Worm (Caenorhabditis elegans) whole organism, L4 larva: ENCODE results near the gene clc-19.

Experiments
- F10B5.3 ChIP-seq: sonication (generic microtip); optimal IDR thresholded peaks from 2 replicates; lab custom pipeline; 2016; ENCODE audit warnings: mild to moderate bottlenecking, missing genetic modification characterization, missing compliant biosample characterization
- F49E8.2 ChIP-seq: sonication (generic microtip); optimal IDR thresholded peaks from 2 replicates; lab custom pipeline; 2016; ENCODE audit warnings: missing compliant biosample characterization, mild to moderate bottlenecking, missing genetic modification characterization, borderline replicate concordance
- T20F7.1 ChIP-seq: fragments of 200-800 bp; sonication (Bioruptor generic); optimal IDR thresholded peaks from 2 replicates; lab custom pipeline; 2018; ENCODE audit warnings: mild to moderate bottlenecking, missing genetic modification characterization, missing compliant biosample characterization
- T26A8.4 ChIP-seq: fragments of 200-800 bp; sonication (Bioruptor generic); IDR thresholded peaks from 2 replicates; pipeline ENCODE4 v1.3.6; 2022; ENCODE audit warnings: missing genetic modification characterization, missing compliant biosample characterization
- ZK337.2 ChIP-seq: fragments of 200-800 bp; sonication (Bioruptor generic); IDR thresholded peaks from 2 replicates; pipeline ENCODE4 v1.3.6; 2022; ENCODE audit warnings: missing genetic modification reagents, missing genetic modification characterization, missing compliant biosample characterization
- aha-1 ChIP-seq: fragments of 150-350 bp; peaks from one replicate; lab custom pipeline; 2014; ENCODE audit warnings: missing biosample characterization, missing genetic modification characterization
- aly-2 ChIP-seq: sonication (generic microtip); optimal IDR thresholded peaks from 2 replicates; lab custom pipeline; 2018; ENCODE audit warnings: missing biosample characterization, missing genetic modification characterization
- attf-4 ChIP-seq: sonication (generic microtip); optimal IDR thresholded peaks from 3 replicates; lab custom pipeline; 2017; ENCODE audit warnings: missing biosample characterization, missing genetic modification characterization
- ceh-82 ChIP-seq: sonication (generic microtip); optimal IDR thresholded peaks from 2 replicates; lab custom pipeline; 2017; ENCODE audit warnings: missing biosample characterization, missing genetic modification characterization
- daf-12 ChIP-seq: fragments of 150-350 bp; optimal IDR thresholded peaks from 2 replicates; lab custom pipeline; 2014; ENCODE audit warnings: missing biosample characterization, missing genetic modification reagents, missing genetic modification characterization
- daf-16 ChIP-seq, 3 experiments: sonication (generic microtip); optimal IDR thresholded peaks; 2 replicates each; lab custom pipeline; 2016 to 2017; ENCODE audit warnings: missing genetic modification characterization in 3 of 3, missing genetic modification reagents in 3 of 3, mild to moderate bottlenecking in 2 of 3, missing compliant biosample characterization in 2 of 3, missing biosample characterization in 1 of 3, moderate library complexity in 1 of 3
- daf-8 ChIP-seq: fragments of 200-800 bp; sonication (Bioruptor generic); IDR thresholded peaks from 2 replicates; pipeline ENCODE4 v1.3.6; 2022; ENCODE audit warnings: missing genetic modification characterization, missing compliant biosample characterization
- dmd-6 ChIP-seq: fragments of 200-800 bp; sonication (Bioruptor generic); IDR thresholded peaks from 2 replicates; pipeline ENCODE4 v1.3.6; 2022; ENCODE audit warnings: missing genetic modification reagents, missing genetic modification characterization, missing compliant biosample characterization
- dmd-9 ChIP-seq: fragments of 200-800 bp; sonication (Bioruptor generic); IDR thresholded peaks from 2 replicates; pipeline ENCODE4 v1.3.6; 2022; ENCODE audit warnings: missing genetic modification reagents, missing genetic modification characterization, missing compliant biosample characterization
- fos-1 ChIP-seq: fragments of 150-350 bp; optimal IDR thresholded peaks from 2 replicates; lab custom pipeline; 2014; ENCODE audit warnings: missing biosample characterization, missing genetic modification characterization
- hif-1 ChIP-seq, 2 experiments: sonication (generic microtip); optimal IDR thresholded peaks; 2 replicates each; lab custom pipeline; 2016 to 2017; ENCODE audit warnings: missing compliant biosample characterization in 2 of 2, missing genetic modification characterization in 2 of 2, missing genetic modification reagents in 2 of 2, missing genotype in 2 of 2, mild to moderate bottlenecking in 1 of 2
- hlh-11 ChIP-seq: fragments of 200-800 bp; sonication (Bioruptor generic); optimal IDR thresholded peaks from 2 replicates; lab custom pipeline; 2018; ENCODE audit warnings: mild to moderate bottlenecking, missing genetic modification characterization, missing compliant biosample characterization
- hmg-1.1 ChIP-seq: fragments of 200-800 bp; sonication (Bioruptor generic); IDR thresholded peaks from 2 replicates; pipeline ENCODE4 v1.3.6; 2022; ENCODE audit warnings: missing genetic modification reagents, missing genetic modification characterization, missing compliant biosample characterization
- jun-1 ChIP-seq: fragments of 150-350 bp; optimal IDR thresholded peaks from 2 replicates; lab custom pipeline; 2014; ENCODE audit warnings: missing biosample characterization, missing genetic modification reagents, missing genetic modification characterization
- lim-7 ChIP-seq: fragments of 200-800 bp; sonication (Bioruptor generic); IDR thresholded peaks from 2 replicates; pipeline ENCODE4 v1.3.6; 2022; ENCODE audit warnings: missing genetic modification characterization, missing compliant biosample characterization
- lin-38 ChIP-seq: fragments of 200-800 bp; sonication (Bioruptor generic); IDR thresholded peaks from 2 replicates; pipeline ENCODE4 v1.3.6; 2022; ENCODE audit warnings: missing genetic modification reagents, missing genetic modification characterization, missing compliant biosample characterization
- lin-39 ChIP-seq: fragments of 150-350 bp; optimal IDR thresholded peaks from 2 replicates; lab custom pipeline; 2014; ENCODE audit warnings: missing biosample characterization, missing genetic modification reagents, missing genetic modification characterization
- lsy-2 ChIP-seq, 2 experiments: fragments of 150-350 bp in 1 of 2; sonication (generic microtip) in 1 of 2; optimal IDR thresholded peaks; 2 replicates each; lab custom pipeline; 2014 to 2017; ENCODE audit warnings: missing biosample characterization in 2 of 2, missing genetic modification characterization in 2 of 2
- madf-5 ChIP-seq, 2 experiments: fragments of 200-800 bp; sonication (Bioruptor generic); IDR thresholded peaks; 2 replicates each; pipeline ENCODE4 v1.3.6; 2022; ENCODE audit warnings: missing compliant biosample characterization in 2 of 2, missing genetic modification characterization in 2 of 2
- mdt-29 ChIP-seq: fragments of 200-800 bp; sonication (Bioruptor generic); IDR thresholded peaks from 2 replicates; pipeline ENCODE4 v1.3.6; 2022; ENCODE audit warnings: missing genetic modification reagents, missing genetic modification characterization, missing compliant biosample characterization
- mep-1 ChIP-seq: fragments of 150-350 bp; sonication (generic microtip); optimal IDR thresholded peaks from 3 replicates; lab custom pipeline; 2014; ENCODE audit warnings: missing biosample characterization, missing genetic modification characterization
- mes-2 ChIP-seq: sonication (generic microtip); optimal IDR thresholded peaks from 2 replicates; lab custom pipeline; 2016; ENCODE audit warnings: missing genotype, mild to moderate bottlenecking, missing genetic modification characterization, missing compliant biosample characterization; ENCODE audit not compliant: poor library complexity, severe bottlenecking
- mxl-2 ChIP-seq: fragments of 200-800 bp; sonication (Bioruptor generic); conservative IDR thresholded peaks from 2 replicates; pipeline ENCODE4 v1.3.6; 2022; ENCODE audit warnings: missing genetic modification reagents, missing genetic modification characterization, missing compliant biosample characterization
- mxl-3 ChIP-seq: fragments of 200-800 bp; sonication (Bioruptor generic); optimal IDR thresholded peaks from 2 replicates; lab custom pipeline; 2018; ENCODE audit warnings: mild to moderate bottlenecking, missing genetic modification characterization, missing compliant biosample characterization
- nhr-10 ChIP-seq: fragments of 150-350 bp; optimal IDR thresholded peaks from 2 replicates; lab custom pipeline; 2014; ENCODE audit warnings: missing biosample characterization, missing genetic modification characterization
- nhr-102 ChIP-seq: sonication (generic microtip); optimal IDR thresholded peaks from 2 replicates; lab custom pipeline; 2016; ENCODE audit warnings: mild to moderate bottlenecking, missing genetic modification characterization, moderate library complexity, missing compliant biosample characterization
- nhr-11 ChIP-seq: fragments of 150-350 bp; optimal IDR thresholded peaks from 2 replicates; lab custom pipeline; 2014; ENCODE audit warnings: missing biosample characterization, missing genetic modification characterization
- nhr-111 ChIP-seq: fragments of 200-800 bp; sonication (Bioruptor generic); optimal IDR thresholded peaks from 2 replicates; lab custom pipeline; 2018; ENCODE audit warnings: mild to moderate bottlenecking, missing genetic modification characterization, missing compliant biosample characterization
- nhr-237 ChIP-seq: sonication (generic microtip); optimal IDR thresholded peaks from 2 replicates; lab custom pipeline; 2017; ENCODE audit warnings: missing biosample characterization, missing genetic modification characterization
- nhr-25 ChIP-seq: sonication (generic microtip); optimal IDR thresholded peaks from 2 replicates; lab custom pipeline; 2017; ENCODE audit warnings: missing genetic modification characterization, mild to moderate bottlenecking, missing compliant biosample characterization, antibody characterized with exemption, moderate library complexity, borderline replicate concordance; ENCODE audit not compliant: insufficient read depth
- nhr-28 ChIP-seq: fragments of 150-350 bp; optimal IDR thresholded peaks from 2 replicates; lab custom pipeline; 2014; ENCODE audit warnings: missing biosample characterization, missing genetic modification characterization
- nhr-42 ChIP-seq: fragments of 200-800 bp; sonication (Bioruptor generic); IDR thresholded peaks from 2 replicates; pipeline ENCODE4 v1.3.6; 2022; ENCODE audit warnings: missing genetic modification characterization, missing compliant biosample characterization
- nhr-48 ChIP-seq: sonication (generic microtip); optimal IDR thresholded peaks from 2 replicates; lab custom pipeline; 2016; ENCODE audit warnings: mild to moderate bottlenecking, missing genetic modification characterization, missing compliant biosample characterization
- php-3 ChIP-seq: fragments of 200-800 bp; sonication (Bioruptor generic); IDR thresholded peaks from 2 replicates; pipeline ENCODE4 v1.3.6; 2022; ENCODE audit warnings: missing genetic modification reagents, missing genetic modification characterization, missing compliant biosample characterization
- sdz-12 ChIP-seq: fragments of 200-800 bp; sonication (Bioruptor generic); optimal IDR thresholded peaks from 2 replicates; lab custom pipeline; 2018; ENCODE audit warnings: mild to moderate bottlenecking, missing genetic modification characterization, missing compliant biosample characterization
- snpc-1.2 ChIP-seq: fragments of 200-800 bp; sonication (Bioruptor generic); IDR thresholded peaks from 2 replicates; pipeline ENCODE4 v1.3.6; 2022; ENCODE audit warnings: missing genetic modification reagents, missing genetic modification characterization, missing compliant biosample characterization
- snpc-4 ChIP-seq: fragments of 150-350 bp; optimal IDR thresholded peaks from 2 replicates; lab custom pipeline; 2014; ENCODE audit warnings: missing biosample characterization, missing genetic modification characterization
- tag-97 ChIP-seq: fragments of 200-800 bp; sonication (Bioruptor generic); IDR thresholded peaks from 2 replicates; pipeline ENCODE4 v1.3.6; 2022; ENCODE audit warnings: missing genetic modification characterization, missing compliant biosample characterization
- tra-1 ChIP-seq: fragments of 200-800 bp; sonication (Bioruptor generic); IDR thresholded peaks from 2 replicates; pipeline ENCODE4 v1.3.6; 2022; ENCODE audit warnings: missing genetic modification reagents, missing genetic modification characterization, missing compliant biosample characterization
- unc-130 ChIP-seq: sonication (generic microtip); optimal IDR thresholded peaks from 2 replicates; lab custom pipeline; 2016; ENCODE audit warnings: missing genetic modification reagents, missing genetic modification characterization, missing compliant biosample characterization
- unc-39 ChIP-seq: sonication (generic microtip); optimal IDR thresholded peaks from 2 replicates; lab custom pipeline; 2017; ENCODE audit warnings: missing biosample characterization, missing genetic modification characterization
- zfp-3 ChIP-seq: fragments of 200-800 bp; sonication (Bioruptor generic); conservative IDR thresholded peaks from 2 replicates; pipeline ENCODE4 v1.3.6; 2022; ENCODE audit warnings: missing genetic modification reagents, missing genetic modification characterization, missing compliant biosample characterization
- zip-11 ChIP-seq: fragments of 200-800 bp; sonication (Bioruptor generic); IDR thresholded peaks from 2 replicates; pipeline ENCODE4 v1.3.6; 2022; ENCODE audit warnings: missing genetic modification characterization, missing compliant biosample characterization
- zip-2 ChIP-seq: fragments of 150-350 bp; optimal IDR thresholded peaks from 2 replicates; lab custom pipeline; 2014; ENCODE audit warnings: missing biosample characterization, missing genetic modification characterization
- ztf-11 ChIP-seq: fragments of 150-350 bp; optimal IDR thresholded peaks from 2 replicates; lab custom pipeline; 2014; ENCODE audit warnings: missing biosample characterization, missing genetic modification characterization
- ztf-7 ChIP-seq: fragments of 150-350 bp; optimal IDR thresholded peaks from 2 replicates; lab custom pipeline; 2014; ENCODE audit warnings: missing biosample characterization, missing genetic modification characterization

Gene clc-19

ce11 chrIII:835713-836278, 37.6 kb downstream of the clc-19 start (continued):
- TF ChIP-seq nhr-11 (tag; lab: Kevin White, UChicago) (no peak), ztf-11 (peak; percentile 51), ceh-82 (tag; lab: Kevin White, UChicago) (no peak), nhr-25 (tag; lab: Kevin White, UChicago) (peak; percentile 84), nhr-28 (tag; lab: Kevin White, UChicago) (peak; percentile 65), ztf-7 (tag; lab: Kevin White, UChicago) (no peak), nhr-102 (tag; lab: Kevin White, UChicago) (peak; percentile 92), hif-1 (tag; optimal IDR thresholded peaks at IDR 0.05; lab: Kevin White, UChicago) (peak; percentile 55 to 96), hmg-1.1 (GFP tag; lab: Robert Waterston, UW) (peak; percentile 80), ZK337.2 (peak; percentile 73), daf-8 (no peak; the same call in 1 of the 2 replicates), mxl-3 (GFP tag; lab: Kevin White, UChicago) (peak; percentile 62), attf-4 (no peak), nhr-42 (GFP tag; lab: Robert Waterston, UW) (peak; percentile 95), T26A8.4 (GFP tag; lab: Robert Waterston, UW) (peak; percentile 98), php-3 (peak; percentile 94), zfp-3 (GFP tag; lab: Robert Waterston, UW) (peak; percentile 99), nhr-111 (peak; percentile 99), tag-97 (peak; percentile 74; the same call in 1 of the 2 replicates), mes-2 (tag; lab: Kevin White, UChicago) (peak; percentile 77), tra-1 (peak; percentile 93), mdt-29 (GFP tag; lab: Robert Waterston, UW) (peak; percentile 93), mep-1 (peak; percentile 94), lsy-2 (tag; optimal IDR thresholded peaks at IDR 0.05; lab: Kevin White, UChicago) (peak; percentile 66 to 69), daf-12 (tag; lab: Kevin White, UChicago) (no peak), unc-39 (tag; lab: Kevin White, UChicago) (no peak), nhr-10 (tag; lab: Kevin White, UChicago) (peak; percentile 93), dmd-9 (GFP tag; lab: Robert Waterston, UW) (peak; percentile 85), daf-16 (GFP tag; optimal IDR thresholded peaks at IDR 0.05; lab: Kevin White, UChicago) (peak in 1 of 2 experiments; percentile 81), daf-16 (tag; optimal IDR thresholded peaks at IDR 0.05; lab: Kevin White, UChicago) (peak; percentile 66), aly-2 (tag; lab: Kevin White, UChicago) (no peak), snpc-1.2 (GFP tag; lab: Robert Waterston, UW) (peak; percentile 84), fos-1 (tag; lab: Kevin White, UChicago) (peak; percentile 82), aha-1 (peak; percentile 99), nhr-48 (peak; percentile 72), jun-1 (tag; lab: Kevin White, UChicago) (peak; percentile 94), zip-2 (tag; lab: Kevin White, UChicago) (no peak), dmd-6 (GFP tag; lab: Robert Waterston, UW) (peak; percentile 76), sdz-12 (GFP tag; lab: Kevin White, UChicago) (peak; percentile 99), unc-130 (no peak), zip-11 (no peak), F49E8.2 (tag; lab: Kevin White, UChicago) (no peak), madf-5 (GFP tag; IDR thresholded peaks at IDR 0.05; lab: Robert Waterston, UW) (peak; percentile 77 to 95; a peak in 3 of 4 replicates), hlh-11 (tag; lab: Kevin White, UChicago) (peak; percentile 86), lim-7 (GFP tag; lab: Robert Waterston, UW) (peak; percentile 95), mxl-2 (peak; percentile 78), snpc-4 (tag; lab: Kevin White, UChicago) (no peak), nhr-237 (tag; lab: Kevin White, UChicago) (peak; percentile 49), lin-39 (tag; lab: Kevin White, UChicago) (no peak), T20F7.1 (GFP tag; lab: Kevin White, UChicago) (peak; percentile 77), lin-38 (GFP tag; lab: Robert Waterston, UW) (peak; percentile 82), F10B5.3 (tag; lab: Kevin White, UChicago) (peak; percentile 16)
